Worm (Caenorhabditis elegans) whole organism, L4 larva: ENCODE results near the gene ceh-88.

ENCODE experiments used
- F37D6.2 ChIP-seq: sonication (generic microtip); optimal IDR thresholded peaks from 2 replicates; lab custom pipeline; 2016; ENCODE audit warnings: mild to moderate bottlenecking, missing genetic modification characterization, missing compliant biosample characterization
- R02D3.7 ChIP-seq: fragments of 150-350 bp; sonication (generic microtip); optimal IDR thresholded peaks from 3 replicates; lab custom pipeline; 2014; ENCODE audit warnings: missing biosample characterization, missing genetic modification characterization
- T20F7.1 ChIP-seq: fragments of 200-800 bp; sonication (Bioruptor generic); optimal IDR thresholded peaks from 2 replicates; lab custom pipeline; 2018; ENCODE audit warnings: mild to moderate bottlenecking, missing genetic modification characterization, missing compliant biosample characterization
- T26A8.4 ChIP-seq: fragments of 200-800 bp; sonication (Bioruptor generic); IDR thresholded peaks from 2 replicates; pipeline ENCODE4 v1.3.6; 2022; ENCODE audit warnings: missing genetic modification characterization, missing compliant biosample characterization
- ZK546.5 ChIP-seq, 2 experiments: sonication (generic microtip); optimal IDR thresholded peaks; 2 replicates each; lab custom pipeline; 2017; ENCODE audit warnings: missing biosample characterization in 2 of 2, missing genetic modification characterization in 2 of 2
- ces-1 ChIP-seq: fragments of 150-350 bp; sonication (generic microtip); optimal IDR thresholded peaks from 4 replicates; lab custom pipeline; 2014; ENCODE audit warnings: missing biosample characterization, missing genetic modification reagents, missing genetic modification characterization
- daf-16 ChIP-seq, 3 experiments: sonication (generic microtip); optimal IDR thresholded peaks; 2 replicates each; lab custom pipeline; 2016 to 2017; ENCODE audit warnings: missing genetic modification characterization in 3 of 3, missing genetic modification reagents in 3 of 3, mild to moderate bottlenecking in 2 of 3, missing compliant biosample characterization in 2 of 3, missing biosample characterization in 1 of 3, moderate library complexity in 1 of 3
- dmd-9 ChIP-seq: fragments of 200-800 bp; sonication (Bioruptor generic); IDR thresholded peaks from 2 replicates; pipeline ENCODE4 v1.3.6; 2022; ENCODE audit warnings: missing genetic modification reagents, missing genetic modification characterization, missing compliant biosample characterization
- dpl-1 ChIP-seq: fragments of 150-350 bp; optimal IDR thresholded peaks from 2 replicates; lab custom pipeline; 2014; ENCODE audit warnings: missing biosample characterization, missing genetic modification reagents, missing genetic modification characterization
- dve-1 ChIP-seq: sonication (generic microtip); optimal IDR thresholded peaks from 2 replicates; lab custom pipeline; 2017; ENCODE audit warnings: antibody characterized with exemption, mild to moderate bottlenecking, missing genetic modification characterization, missing compliant biosample characterization; ENCODE audit not compliant: insufficient read depth
- egl-27 ChIP-seq: sonication (generic microtip); optimal IDR thresholded peaks from 3 replicates; lab custom pipeline; 2017; ENCODE audit warnings: missing biosample characterization, missing genetic modification reagents, missing genetic modification characterization
- egl-43 ChIP-seq: fragments of 200-800 bp; sonication (Bioruptor generic); IDR thresholded peaks from 2 replicates; pipeline ENCODE4 v1.3.6; 2022; ENCODE audit warnings: missing genetic modification reagents, missing genetic modification characterization, missing compliant biosample characterization
- fos-1 ChIP-seq: fragments of 150-350 bp; optimal IDR thresholded peaks from 2 replicates; lab custom pipeline; 2014; ENCODE audit warnings: missing biosample characterization, missing genetic modification characterization
- hif-1 ChIP-seq, 2 experiments: sonication (generic microtip); optimal IDR thresholded peaks; 2 replicates each; lab custom pipeline; 2016 to 2017; ENCODE audit warnings: missing compliant biosample characterization in 2 of 2, missing genetic modification characterization in 2 of 2, missing genetic modification reagents in 2 of 2, missing genotype in 2 of 2, mild to moderate bottlenecking in 1 of 2
- hlh-11 ChIP-seq: fragments of 200-800 bp; sonication (Bioruptor generic); optimal IDR thresholded peaks from 2 replicates; lab custom pipeline; 2018; ENCODE audit warnings: mild to moderate bottlenecking, missing genetic modification characterization, missing compliant biosample characterization
- lin-1 ChIP-seq: fragments of 200-800 bp; sonication (Bioruptor generic); IDR thresholded peaks from 2 replicates; pipeline ENCODE4 v1.3.6; 2022; ENCODE audit warnings: missing genetic modification reagents, missing genetic modification characterization, missing compliant biosample characterization
- lin-38 ChIP-seq: fragments of 200-800 bp; sonication (Bioruptor generic); IDR thresholded peaks from 2 replicates; pipeline ENCODE4 v1.3.6; 2022; ENCODE audit warnings: missing genetic modification reagents, missing genetic modification characterization, missing compliant biosample characterization
- lir-3 ChIP-seq: sonication (generic microtip); optimal IDR thresholded peaks from 2 replicates; lab custom pipeline; 2016; ENCODE audit warnings: mild to moderate bottlenecking, missing genetic modification characterization, missing compliant biosample characterization
- lsy-2 ChIP-seq, 2 experiments: fragments of 150-350 bp in 1 of 2; sonication (generic microtip) in 1 of 2; optimal IDR thresholded peaks; 2 replicates each; lab custom pipeline; 2014 to 2017; ENCODE audit warnings: missing biosample characterization in 2 of 2, missing genetic modification characterization in 2 of 2
- mes-2 ChIP-seq: sonication (generic microtip); optimal IDR thresholded peaks from 2 replicates; lab custom pipeline; 2016; ENCODE audit warnings: missing genotype, mild to moderate bottlenecking, missing genetic modification characterization, missing compliant biosample characterization; ENCODE audit not compliant: poor library complexity, severe bottlenecking
- nhr-10 ChIP-seq: fragments of 150-350 bp; optimal IDR thresholded peaks from 2 replicates; lab custom pipeline; 2014; ENCODE audit warnings: missing biosample characterization, missing genetic modification characterization
- nhr-25 ChIP-seq: sonication (generic microtip); optimal IDR thresholded peaks from 2 replicates; lab custom pipeline; 2017; ENCODE audit warnings: missing genetic modification characterization, mild to moderate bottlenecking, missing compliant biosample characterization, antibody characterized with exemption, moderate library complexity, borderline replicate concordance; ENCODE audit not compliant: insufficient read depth
- nhr-28 ChIP-seq: fragments of 150-350 bp; optimal IDR thresholded peaks from 2 replicates; lab custom pipeline; 2014; ENCODE audit warnings: missing biosample characterization, missing genetic modification characterization
- nhr-42 ChIP-seq: fragments of 200-800 bp; sonication (Bioruptor generic); IDR thresholded peaks from 2 replicates; pipeline ENCODE4 v1.3.6; 2022; ENCODE audit warnings: missing genetic modification characterization, missing compliant biosample characterization
- pha-4 ChIP-seq, 2 experiments: fragments of 150-350 bp in 1 of 2; fragments of 200-800 bp in 1 of 2; sonication (Bioruptor generic) in 1 of 2; IDR thresholded peaks in 1 of 2; optimal IDR thresholded peaks in 1 of 2; 2 replicates each; pipeline versions ENCODE4 v1.3.6 to Lab custom; 2014 to 2022; ENCODE audit warnings: missing genetic modification characterization in 2 of 2, missing genetic modification reagents in 2 of 2, missing biosample characterization in 1 of 2, missing compliant biosample characterization in 1 of 2
- php-3 ChIP-seq: fragments of 200-800 bp; sonication (Bioruptor generic); IDR thresholded peaks from 2 replicates; pipeline ENCODE4 v1.3.6; 2022; ENCODE audit warnings: missing genetic modification reagents, missing genetic modification characterization, missing compliant biosample characterization
- rbr-2 ChIP-seq: sonication (generic microtip); optimal IDR thresholded peaks from 2 replicates; lab custom pipeline; 2016; ENCODE audit warnings: missing genotype, missing genetic modification characterization, missing compliant biosample characterization
- saeg-2 ChIP-seq: fragments of 200-800 bp; sonication (Bioruptor generic); IDR thresholded peaks from 2 replicates; pipeline ENCODE4 v1.3.6; 2022; ENCODE audit warnings: missing genetic modification reagents, missing genetic modification characterization, missing compliant biosample characterization
- snpc-1.2 ChIP-seq: fragments of 200-800 bp; sonication (Bioruptor generic); IDR thresholded peaks from 2 replicates; pipeline ENCODE4 v1.3.6; 2022; ENCODE audit warnings: missing genetic modification reagents, missing genetic modification characterization, missing compliant biosample characterization
- tra-1 ChIP-seq: fragments of 200-800 bp; sonication (Bioruptor generic); IDR thresholded peaks from 2 replicates; pipeline ENCODE4 v1.3.6; 2022; ENCODE audit warnings: missing genetic modification reagents, missing genetic modification characterization, missing compliant biosample characterization
- unc-130 ChIP-seq: sonication (generic microtip); optimal IDR thresholded peaks from 2 replicates; lab custom pipeline; 2016; ENCODE audit warnings: missing genetic modification reagents, missing genetic modification characterization, missing compliant biosample characterization
- zfp-3 ChIP-seq: fragments of 200-800 bp; sonication (Bioruptor generic); conservative IDR thresholded peaks from 2 replicates; pipeline ENCODE4 v1.3.6; 2022; ENCODE audit warnings: missing genetic modification reagents, missing genetic modification characterization, missing compliant biosample characterization
- zip-11 ChIP-seq: fragments of 200-800 bp; sonication (Bioruptor generic); IDR thresholded peaks from 2 replicates; pipeline ENCODE4 v1.3.6; 2022; ENCODE audit warnings: missing genetic modification characterization, missing compliant biosample characterization

The ceh-88 gene

DNA sequence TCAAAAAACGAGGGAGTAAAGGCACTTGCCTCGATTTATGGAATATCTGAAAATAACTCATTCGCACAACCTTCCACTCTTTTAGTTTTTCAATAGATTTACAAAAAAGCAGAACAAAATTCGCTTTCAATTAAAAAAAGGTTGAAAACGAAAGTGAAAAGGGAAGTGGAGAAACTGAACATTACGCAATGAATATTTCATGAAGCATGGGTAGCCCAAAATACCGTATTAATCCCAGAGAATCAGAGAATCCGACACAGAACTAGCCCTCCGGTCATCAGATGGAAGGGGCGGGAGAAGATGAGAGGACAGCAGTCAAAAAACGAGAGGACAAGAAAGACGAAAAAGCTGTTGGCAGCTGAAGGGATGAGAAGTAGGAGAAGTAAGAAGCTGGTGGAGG lies 42.5 kb downstream of the ceh-88 start, which contains the start of gene C30H6.5:
Gene C30H6.5 (plus strand): TSS at position 301 of the 400 bp plus-strand sequence.
- no peak for TF ChIP-seq F37D6.2
- no peak for TF ChIP-seq T26A8.4
- no peak for TF ChIP-seq lin-1 (GFP tag; lab: Robert Waterston, UW)
- TF ChIP-seq zip-11 (GFP tag; lab: Robert Waterston, UW): no peak
- TF ChIP-seq egl-43 (GFP tag; lab: Robert Waterston, UW): no peak
- no peak for TF ChIP-seq ces-1
- TF ChIP-seq egl-27 (tag; lab: Kevin White, UChicago): no peak
- TF ChIP-seq hif-1 (tag; optimal IDR thresholded peaks at IDR 0.05; lab: Kevin White, UChicago): no peak
- no peak for TF ChIP-seq hlh-11
- no peak for TF ChIP-seq ZK546.5 (tag; optimal IDR thresholded peaks at IDR 0.05; lab: Kevin White, UChicago)
- TF ChIP-seq nhr-28 (tag; lab: Kevin White, UChicago): no peak
- TF ChIP-seq fos-1: no peak
- no peak for TF ChIP-seq zfp-3 (GFP tag; lab: Robert Waterston, UW)
- no peak for TF ChIP-seq tra-1 (GFP tag; lab: Robert Waterston, UW)
- no peak for TF ChIP-seq lir-3 (tag; lab: Kevin White, UChicago)
- TF ChIP-seq nhr-10 (tag; lab: Kevin White, UChicago): no peak
- no peak for TF ChIP-seq dmd-9 (GFP tag; lab: Robert Waterston, UW)

ce11 chrIV:17376127-17376526 lies 47.1 kb downstream of the ceh-88 start, which contains the start of gene haf-1:
TSS of gene haf-1 (plus strand) at chrIV:17376427.
- TF ChIP-seq ZK546.5 (tag; optimal IDR thresholded peaks at IDR 0.05; lab: Kevin White, UChicago): no peak
- no peak for TF ChIP-seq mes-2 (tag; lab: Kevin White, UChicago)
- no peak for TF ChIP-seq lin-38 (GFP tag; lab: Robert Waterston, UW)
- no peak for TF ChIP-seq daf-16 (GFP tag; optimal IDR thresholded peaks at IDR 0.05; lab: Kevin White, UChicago)
- peak; percentile 59 for TF ChIP-seq daf-16 (tag; optimal IDR thresholded peaks at IDR 0.05; lab: Kevin White, UChicago)

DNA sequence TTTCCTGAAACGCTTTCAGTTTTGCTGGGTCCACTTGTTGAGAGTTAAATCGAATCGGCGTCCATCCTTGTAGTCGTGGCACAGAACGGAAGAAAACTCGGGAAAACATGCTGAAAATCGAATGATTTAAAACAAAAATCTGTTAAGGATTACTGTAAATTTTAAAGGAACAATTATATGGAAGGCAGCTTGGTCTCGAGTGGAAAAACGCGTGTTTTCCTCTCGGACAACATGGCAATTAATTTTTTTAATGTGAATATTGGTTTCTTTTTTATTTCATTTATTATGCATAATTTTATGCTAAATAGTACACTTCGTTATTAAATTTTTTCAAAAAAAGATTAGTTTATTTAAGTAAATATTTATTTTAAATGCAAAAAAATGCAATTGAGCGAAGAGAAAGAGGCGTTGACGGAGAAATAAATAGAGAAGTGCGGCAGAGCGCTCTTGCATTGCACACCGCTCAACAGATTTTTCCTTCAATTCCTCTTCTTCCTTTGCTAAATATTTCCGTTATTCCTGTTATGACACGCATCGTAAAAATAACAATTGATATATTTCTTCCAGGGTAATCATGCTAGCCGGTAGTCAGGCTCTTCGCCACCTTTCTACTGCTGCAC lies 51.2 kb downstream of the ceh-88 start, which contains the start of the genes C30H6.9 and dlat-2:
Gene C30H6.9 (minus strand): TSS at position 110 of the 620 bp plus-strand sequence.
Gene dlat-2 (plus strand): TSS at position 566 of the 620 bp plus-strand sequence.
- peak in 1 of 2 experiments; percentile 43 for TF ChIP-seq lsy-2 (tag; optimal IDR thresholded peaks at IDR 0.05; lab: Kevin White, UChicago)
- no peak for TF ChIP-seq pha-4 (GFP tag; IDR thresholded peaks at IDR 0.05; lab: Robert Waterston, UW)
- peak; percentile 40 for TF ChIP-seq pha-4 (tag; optimal IDR thresholded peaks at IDR 0.05; lab: Kevin White, UChicago)
- no peak for TF ChIP-seq R02D3.7 (tag; lab: Kevin White, UChicago)
- no peak for TF ChIP-seq saeg-2
- peak; percentile 17 for TF ChIP-seq dve-1 (tag; lab: Kevin White, UChicago)
- TF ChIP-seq nhr-42 (GFP tag; lab: Robert Waterston, UW): no peak
- TF ChIP-seq lin-38 (GFP tag; lab: Robert Waterston, UW): peak; percentile 85
- peak; percentile 71 for TF ChIP-seq snpc-1.2
- TF ChIP-seq mes-2 (tag; lab: Kevin White, UChicago): peak; percentile 24
- TF ChIP-seq T26A8.4: no peak
- TF ChIP-seq dpl-1 (GFP tag; lab: Kevin White, UChicago): peak; percentile 50
- peak; percentile 28 for TF ChIP-seq nhr-28 (tag; lab: Kevin White, UChicago)
- no peak for TF ChIP-seq nhr-25 (tag; lab: Kevin White, UChicago)
- no peak for TF ChIP-seq unc-130 (GFP tag; lab: Kevin White, UChicago)
- no peak for TF ChIP-seq nhr-10 (tag; lab: Kevin White, UChicago)
- no peak for TF ChIP-seq rbr-2 (tag; lab: Kevin White, UChicago)
- TF ChIP-seq T20F7.1 (GFP tag; lab: Kevin White, UChicago): no peak
- TF ChIP-seq php-3 (GFP tag; lab: Robert Waterston, UW): no peak
- TF ChIP-seq daf-16 (GFP tag; optimal IDR thresholded peaks at IDR 0.05; lab: Kevin White, UChicago): no peak
- peak; percentile 48 for TF ChIP-seq daf-16 (tag; optimal IDR thresholded peaks at IDR 0.05; lab: Kevin White, UChicago)
